Worm (Caenorhabditis elegans): ENCODE data around the gene C39H7.4.

Gene C39H7.4

ce11 chrIV:5630156-5630555, 15.7 kb upstream of the C39H7.4 start, which contains the start of gene srd-12:
srd-12 (minus strand) TSS chrIV:5630256.
- TF ChIP-seq nfyb-1 (GFP tag; IDR thresholded peaks at IDR 0.05) (no peak), ceh-79 (tag; optimal IDR thresholded peaks at IDR 0.05) (no peak), ztf-6 (GFP tag; IDR thresholded peaks at IDR 0.05) (no peak), snpc-1.3 (tag; optimal IDR thresholded peaks at IDR 0.05; ENCODE audit: insufficient read depth) (no peak), ztf-26 (tag; optimal IDR thresholded peaks at IDR 0.05) (no peak), B0019.2 (GFP tag; conservative IDR thresholded peaks at IDR 0.05) (no peak), ZK185.1 (tag; optimal IDR thresholded peaks at IDR 0.05; ENCODE audit: poor library complexity, severe bottlenecking) (no peak), F33H1.4 (GFP tag; IDR thresholded peaks at IDR 0.05) (no peak), F37B4.10 (GFP tag; IDR thresholded peaks at IDR 0.05) (no peak), attf-5 (GFP tag; optimal IDR thresholded peaks at IDR 0.05) (no peak), let-526 (GFP tag; IDR thresholded peaks at IDR 0.05) (no peak), unc-62 (GFP tag; optimal IDR thresholded peaks at IDR 0.05) (no peak), nhr-90 (tag; optimal IDR thresholded peaks at IDR 0.05) (no peak), dox-1 (GFP tag; IDR thresholded peaks at IDR 0.05) (no peak), Y53F4B.3 (GFP tag; IDR thresholded peaks at IDR 0.05) (no peak), aptf-2 (GFP tag; conservative IDR thresholded peaks at IDR 0.05) (no peak), K12H6.12 (tag; optimal IDR thresholded peaks at IDR 0.05) (no peak), attf-3 (GFP tag; conservative IDR thresholded peaks at IDR 0.05) (no peak), mes-4 (tag; optimal IDR thresholded peaks at IDR 0.05) (no peak), egrh-3 (GFP tag; IDR thresholded peaks at IDR 0.05) (no peak)

ce11 chrIV:5627056-5627455, 12.6 kb upstream of the C39H7.4 start, which contains the start of gene srsx-14:
srsx-14 (minus strand) TSS chrIV:5627156.
- TF ChIP-seq ztf-26 (tag; optimal IDR thresholded peaks at IDR 0.05) (no peak), ztf-6 (GFP tag; IDR thresholded peaks at IDR 0.05) (no peak), K11D2.4 (GFP tag; IDR thresholded peaks at IDR 0.05) (no peak), cebp-2 (GFP tag; IDR thresholded peaks at IDR 0.05) (no peak), sptf-2 (GFP tag; optimal IDR thresholded peaks at IDR 0.05) (no peak)

- no peak for TF ChIP-seq mes-4 (tag; optimal IDR thresholded peaks at IDR 0.05)
- no peak for TF ChIP-seq hmg-1.2 (GFP tag; IDR thresholded peaks at IDR 0.05)
- no peak for TF ChIP-seq Y79H2A.3 (GFP tag; conservative IDR thresholded peaks at IDR 0.05)
- no peak for TF ChIP-seq snpc-1.3 (tag; optimal IDR thresholded peaks at IDR 0.05; ENCODE audit: insufficient read depth)
- TF ChIP-seq pha-4 (tag; optimal IDR thresholded peaks at IDR 0.05), result no peak
- TF ChIP-seq bed-1 (GFP tag; IDR thresholded peaks at IDR 0.05), result no peak
- TF ChIP-seq attf-5 (GFP tag; optimal IDR thresholded peaks at IDR 0.05), result no peak
- TF ChIP-seq F52B5.7 (tag; optimal IDR thresholded peaks at IDR 0.05), result no peak
- TF ChIP-seq snpc-4 (GFP tag; optimal IDR thresholded peaks at IDR 0.05), result no peak
- no peak for TF ChIP-seq snpc-4 (tag; optimal IDR thresholded peaks at IDR 0.05)
- no peak for TF ChIP-seq B0336.3 (GFP tag; IDR thresholded peaks at IDR 0.05)
- TF ChIP-seq C17E4.6 (GFP tag; IDR thresholded peaks at IDR 0.05), result no peak
- no peak for TF ChIP-seq attf-6 (GFP tag; IDR thresholded peaks at IDR 0.05)
- TF ChIP-seq egl-18 (GFP tag; IDR thresholded peaks at IDR 0.05), result no peak
- no peak for TF ChIP-seq ama-1 (optimal IDR thresholded peaks at IDR 0.05)
- TF ChIP-seq ama-1 (GFP tag; optimal IDR thresholded peaks at IDR 0.05), result no peak
- TF ChIP-seq ztf-28 (GFP tag; IDR thresholded peaks at IDR 0.05), result no peak
- no peak for TF ChIP-seq ceh-100 (GFP tag; IDR thresholded peaks at IDR 0.05)
- TF ChIP-seq F23B12.7 (tag; optimal IDR thresholded peaks at IDR 0.05; ENCODE audit: insufficient read depth), result no peak
- no peak for TF ChIP-seq lin-35 (GFP tag; optimal IDR thresholded peaks at IDR 0.05)
- TF ChIP-seq rpc-1 (optimal IDR thresholded peaks at IDR 0.05), result no peak
- TF ChIP-seq rpc-1 (tag; optimal IDR thresholded peaks at IDR 0.05), result no peak
- no peak for TF ChIP-seq egrh-3 (GFP tag; IDR thresholded peaks at IDR 0.05)
Observed at ce11 chrIV:5623718-5624117, 9.3 kb upstream of the C39H7.4 start, which contains the start of gene srsx-15. srsx-15 (minus strand) TSS chrIV:5623818.

Data from whole organism, young adult.